Worm (Caenorhabditis elegans) whole organism, L3 larva: ENCODE results near the gene nol-10.
A peak's percentile ranks its signal among the peaks of the same experiment; 100 is the strongest.

Experiments
- R02D3.7 ChIP-seq: fragments of 150-350 bp; optimal IDR thresholded peaks from 2 replicates; lab custom pipeline; 2014; ENCODE audit warnings: missing biosample characterization, missing genetic modification characterization
- ZK546.5 ChIP-seq: sonication (generic microtip); optimal IDR thresholded peaks from 2 replicates; lab custom pipeline; 2017; ENCODE audit warnings: missing biosample characterization, missing genetic modification characterization
- aly-2 ChIP-seq: fragments of 150-350 bp; optimal IDR thresholded peaks from 2 replicates; lab custom pipeline; 2014; ENCODE audit warnings: missing biosample characterization, missing genetic modification characterization
- ama-1 ChIP-seq: fragments of 150-350 bp; optimal IDR thresholded peaks from 2 replicates; lab custom pipeline; 2018
- ceh-28 ChIP-seq: fragments of 150-350 bp; optimal IDR thresholded peaks from 2 replicates; lab custom pipeline; 2014; ENCODE audit warnings: missing biosample characterization, missing genetic modification reagents, missing genetic modification characterization
- ceh-82 ChIP-seq: fragments of 150-350 bp; optimal IDR thresholded peaks from 2 replicates; lab custom pipeline; 2014; ENCODE audit warnings: missing biosample characterization, missing genetic modification characterization
- daf-12 ChIP-seq: fragments of 150-350 bp; optimal IDR thresholded peaks from 2 replicates; lab custom pipeline; 2014; ENCODE audit warnings: missing biosample characterization, missing genetic modification reagents, missing genetic modification characterization
- egl-27 ChIP-seq: sonication (generic microtip); optimal IDR thresholded peaks from 4 replicates; lab custom pipeline; 2017; ENCODE audit warnings: missing biosample characterization, missing genetic modification reagents, missing genetic modification characterization
- elt-2 ChIP-seq: sonication (generic microtip); optimal IDR thresholded peaks from 2 replicates; lab custom pipeline; 2016; ENCODE audit warnings: missing genetic modification reagents, mild to moderate bottlenecking, missing genetic modification characterization, missing compliant biosample characterization
- elt-3 ChIP-seq, 3 experiments: fragments of 150-350 bp in 1 of 3; sonication (generic microtip) in 2 of 3; optimal IDR thresholded peaks; 2 replicates in 2 of 3; 4 replicates in 1 of 3; lab custom pipeline; 2014 to 2017; ENCODE audit warnings: missing biosample characterization in 3 of 3, missing genetic modification characterization in 3 of 3
- eor-1 ChIP-seq, 2 experiments: fragments of 150-350 bp; optimal IDR thresholded peaks; 2 replicates each; lab custom pipeline; 2014 to 2018; ENCODE audit warnings: missing biosample characterization in 2 of 2, missing genetic modification characterization in 2 of 2
- fkh-10 ChIP-seq: sonication (generic microtip); optimal IDR thresholded peaks from 2 replicates; lab custom pipeline; 2017; ENCODE audit warnings: missing biosample characterization, missing genetic modification reagents, missing genetic modification characterization
- fos-1 ChIP-seq: fragments of 150-350 bp; optimal IDR thresholded peaks from 2 replicates; lab custom pipeline; 2014; ENCODE audit warnings: missing biosample characterization, missing genetic modification characterization
- hmg-11 ChIP-seq: sonication (generic microtip); optimal IDR thresholded peaks from 2 replicates; lab custom pipeline; 2016; ENCODE audit warnings: missing genetic modification characterization, missing compliant biosample characterization
- lin-15B ChIP-seq: fragments of 150-350 bp; optimal IDR thresholded peaks from 2 replicates; lab custom pipeline; 2014; ENCODE audit warnings: missing biosample characterization, missing genetic modification characterization
- lsy-12 ChIP-seq: sonication (generic microtip); optimal IDR thresholded peaks from 2 replicates; lab custom pipeline; 2016; ENCODE audit warnings: mild to moderate bottlenecking, missing genetic modification characterization, missing compliant biosample characterization
- mml-1 ChIP-seq: fragments of 150-350 bp; sonication (generic microtip); optimal IDR thresholded peaks from 3 replicates; lab custom pipeline; 2014; ENCODE audit warnings: missing biosample characterization, missing genetic modification characterization
- nfya-1 ChIP-seq: sonication (generic microtip); optimal IDR thresholded peaks from 2 replicates; lab custom pipeline; 2017; ENCODE audit warnings: missing genetic modification characterization, mild to moderate bottlenecking, missing compliant biosample characterization, antibody characterized with exemption, moderate library complexity; ENCODE audit not compliant: insufficient read depth
- nhr-11 ChIP-seq: fragments of 150-350 bp; optimal IDR thresholded peaks from 2 replicates; lab custom pipeline; 2014; ENCODE audit warnings: missing biosample characterization, missing genetic modification characterization
- nhr-12 ChIP-seq: fragments of 150-350 bp; optimal IDR thresholded peaks from 2 replicates; lab custom pipeline; 2014; ENCODE audit warnings: missing biosample characterization, missing genetic modification characterization
- nhr-23 ChIP-seq: fragments of 150-350 bp; optimal IDR thresholded peaks from 2 replicates; lab custom pipeline; 2014; ENCODE audit warnings: missing biosample characterization, missing genetic modification reagents, missing genetic modification characterization
- nhr-25 ChIP-seq: sonication (generic microtip); optimal IDR thresholded peaks from 2 replicates; lab custom pipeline; 2017; ENCODE audit warnings: missing biosample characterization, missing genetic modification characterization
- nhr-28 ChIP-seq: fragments of 150-350 bp; optimal IDR thresholded peaks from 2 replicates; lab custom pipeline; 2014; ENCODE audit warnings: missing biosample characterization, missing genetic modification characterization
- nhr-43 ChIP-seq: sonication (generic microtip); optimal IDR thresholded peaks from 2 replicates; lab custom pipeline; 2016; ENCODE audit warnings: mild to moderate bottlenecking, missing genetic modification characterization, missing compliant biosample characterization; ENCODE audit not compliant: poor library complexity, severe bottlenecking
- pha-4 ChIP-seq: fragments of 150-350 bp; optimal IDR thresholded peaks from 2 replicates; lab custom pipeline; 2014; ENCODE audit warnings: missing biosample characterization, missing genetic modification reagents, missing genetic modification characterization
- pqm-1 ChIP-seq: fragments of 150-350 bp; optimal IDR thresholded peaks from 2 replicates; lab custom pipeline; 2017; ENCODE audit warnings: missing biosample characterization, missing genetic modification characterization, inconsistent platforms
- skn-1 ChIP-seq: fragments of 150-350 bp; optimal IDR thresholded peaks from 2 replicates; lab custom pipeline; 2014; ENCODE audit warnings: missing biosample characterization, missing genetic modification characterization
- snpc-4 ChIP-seq: fragments of 150-350 bp; optimal IDR thresholded peaks from 2 replicates; lab custom pipeline; 2014; ENCODE audit warnings: missing biosample characterization, missing genetic modification characterization
- unc-39 ChIP-seq: sonication (generic microtip); optimal IDR thresholded peaks from 4 replicates; lab custom pipeline; 2017; ENCODE audit warnings: missing biosample characterization, missing genetic modification characterization
- unc-62 ChIP-seq: fragments of 150-350 bp; sonication (generic microtip); optimal IDR thresholded peaks from 4 replicates; lab custom pipeline; 2014; ENCODE audit warnings: missing biosample characterization, missing genetic modification reagents, missing genetic modification characterization
- zag-1 ChIP-seq: fragments of 150-350 bp; optimal IDR thresholded peaks from 2 replicates; lab custom pipeline; 2014; ENCODE audit warnings: missing biosample characterization, missing genetic modification characterization
- ztf-11 ChIP-seq: fragments of 150-350 bp; optimal IDR thresholded peaks from 2 replicates; lab custom pipeline; 2014; ENCODE audit warnings: missing biosample characterization, missing genetic modification characterization

Gene nol-10

DNA sequence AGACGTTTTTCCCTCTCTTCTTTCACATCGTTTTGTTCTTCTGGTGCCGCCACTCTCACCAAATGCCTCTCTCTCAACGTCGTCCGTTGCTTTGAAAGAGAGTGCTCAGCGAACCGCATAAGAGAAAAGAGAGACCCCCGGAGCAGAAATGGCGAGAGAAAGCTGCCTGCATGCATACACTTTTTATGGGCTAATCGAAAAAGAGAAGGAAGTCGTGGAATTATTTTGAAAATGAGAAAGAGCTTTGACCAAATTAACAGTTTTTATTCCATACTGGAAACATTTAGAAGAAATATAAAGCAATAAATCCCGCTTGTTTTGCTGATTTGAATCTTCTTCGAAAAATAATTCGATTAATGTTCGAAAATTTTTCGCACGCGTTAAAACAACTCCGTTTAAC is 40.1 kb downstream of the nol-10 start:
- TF ChIP-seq egl-27 (no peak), nfya-1 (tag; lab: Kevin White, UChicago) (peak; percentile 40)
- TF ChIP-seq, all 47 proteins: peak for 1

DNA sequence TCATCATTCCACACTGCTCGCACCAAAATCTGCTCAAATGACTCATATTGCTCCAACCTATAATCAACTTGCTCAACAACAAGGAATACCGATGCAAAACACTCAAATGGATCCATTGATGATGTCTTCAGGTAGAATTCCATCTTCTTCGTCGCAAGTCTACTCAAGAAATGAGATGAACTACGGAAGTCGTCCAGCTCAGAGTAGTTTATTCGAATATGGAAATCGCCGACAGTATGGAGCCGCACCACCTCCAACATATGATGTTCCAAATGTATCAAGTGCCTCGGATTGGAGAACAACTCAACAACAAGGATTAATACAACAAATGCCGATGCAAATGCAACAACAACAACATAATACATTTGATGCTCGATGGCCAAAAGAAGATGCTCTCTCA is 42.7 kb downstream of the nol-10 start:
- TF ChIP-seq pha-4: no peak
- TF ChIP-seq fos-1: no peak
- no peak for TF ChIP-seq aly-2
- no peak for TF ChIP-seq zag-1 (tag; lab: Kevin White, UChicago)
- TF ChIP-seq unc-62 (GFP tag; lab: Kevin White, UChicago): no peak
- no peak for TF ChIP-seq nhr-43 (tag; lab: Kevin White, UChicago)
- no peak for TF ChIP-seq egl-27
- TF ChIP-seq nhr-12 (tag; lab: Kevin White, UChicago): no peak
- no peak for TF ChIP-seq pqm-1 (tag; lab: Kevin White, UChicago)
- no peak for TF ChIP-seq ceh-28
- TF ChIP-seq lsy-12 (tag; lab: Kevin White, UChicago): no peak
- TF ChIP-seq ztf-11 (tag; lab: Kevin White, UChicago): no peak
- TF ChIP-seq snpc-4 (tag; lab: Kevin White, UChicago): no peak
- TF ChIP-seq hmg-11 (tag; lab: Kevin White, UChicago): no peak
- no peak for TF ChIP-seq elt-2 (tag; lab: Kevin White, UChicago)
- no peak for TF ChIP-seq ama-1
- no peak for TF ChIP-seq R02D3.7 (tag; lab: Kevin White, UChicago)
- no peak for TF ChIP-seq daf-12 (tag; lab: Kevin White, UChicago)
- no peak for TF ChIP-seq nhr-28
- no peak for TF ChIP-seq elt-3 (tag; optimal IDR thresholded peaks at IDR 0.05; lab: Kevin White, UChicago)
- TF ChIP-seq, all 47 proteins: peak for 0

DNA sequence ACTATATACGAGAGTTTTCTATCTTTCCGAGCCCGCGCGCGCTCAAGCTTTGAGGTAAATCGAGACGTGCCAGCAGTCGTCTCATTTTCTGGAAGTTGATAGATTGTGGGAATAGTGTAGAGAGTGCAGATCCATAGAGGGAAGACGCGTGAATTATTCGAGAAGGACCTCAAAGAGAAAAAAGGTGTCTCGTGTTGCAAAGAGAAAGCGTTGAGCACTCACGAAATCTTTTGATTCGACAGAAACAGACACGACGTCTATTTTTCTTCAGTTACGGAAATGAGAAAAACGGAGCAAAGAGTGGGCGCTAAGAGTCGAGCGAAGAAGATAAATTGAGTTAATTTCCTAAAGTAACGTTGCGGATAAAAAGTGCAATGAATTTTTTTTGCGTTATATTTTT is 43.5 kb downstream of the nol-10 start:
- TF ChIP-seq fkh-10 (GFP tag; lab: Kevin White, UChicago) (peak; percentile 63), nfya-1 (tag; lab: Kevin White, UChicago) (peak; percentile 36), aly-2 (peak; percentile 50), skn-1 (tag; lab: Kevin White, UChicago) (no peak)

DNA sequence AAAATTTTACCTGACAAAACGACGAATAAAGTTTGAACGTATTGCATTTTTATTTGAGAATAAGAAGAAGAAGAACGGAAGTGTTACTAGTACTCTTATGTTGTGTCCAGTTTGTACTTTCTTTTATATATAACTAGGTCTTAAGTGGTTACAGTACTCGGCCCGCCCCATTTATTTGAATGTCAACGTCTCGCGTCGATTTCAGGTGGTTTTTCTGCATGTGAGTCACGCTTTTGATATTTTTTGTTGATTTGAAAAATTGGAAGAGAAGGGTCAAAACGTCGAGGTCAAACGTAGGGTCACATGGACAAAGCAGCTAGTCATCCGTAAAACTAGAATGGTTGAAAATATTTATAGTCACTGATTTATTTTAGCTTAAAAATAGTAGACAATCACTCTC is 48.5 kb downstream of the nol-10 start, which contains the start of gene F45E4.5:
Gene F45E4.5 (minus strand): TSS at position 101 of the 400 bp plus-strand sequence.
- no peak for TF ChIP-seq ZK546.5

DNA sequence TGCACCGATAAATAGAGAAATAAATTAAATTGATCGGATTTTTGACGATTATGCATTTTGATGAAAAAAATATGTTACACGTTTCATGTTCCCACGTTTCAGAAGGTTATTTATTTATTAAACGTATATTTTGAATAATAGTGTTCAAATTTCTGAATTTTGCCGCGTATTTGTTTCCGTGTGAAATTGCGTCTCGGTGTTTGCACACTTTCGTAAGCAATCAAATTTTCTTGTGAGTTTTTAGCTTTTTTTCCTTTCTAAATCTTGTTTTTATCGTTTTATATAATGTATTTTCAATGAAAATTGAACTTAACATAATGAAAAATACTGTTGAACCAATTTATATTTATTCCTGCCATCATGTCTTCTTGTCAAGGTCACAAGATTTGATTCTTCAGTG is 52.1 kb downstream of the nol-10 start, which contains the start of gene F45E4.6:
Gene F45E4.6 (minus strand): TSS at position 14 of the 400 bp plus-strand sequence.
- peak; percentile 35 for TF ChIP-seq snpc-4 (tag; lab: Kevin White, UChicago)
- no peak for TF ChIP-seq skn-1 (tag; lab: Kevin White, UChicago)
- TF ChIP-seq lin-15B (tag; lab: Kevin White, UChicago): peak; percentile 20
- no peak for TF ChIP-seq egl-27
- peak; percentile 2 for TF ChIP-seq nhr-23 (tag; lab: Kevin White, UChicago)
- TF ChIP-seq pha-4: peak; percentile 76
- TF ChIP-seq nfya-1 (tag; lab: Kevin White, UChicago): peak; percentile 39

DNA sequence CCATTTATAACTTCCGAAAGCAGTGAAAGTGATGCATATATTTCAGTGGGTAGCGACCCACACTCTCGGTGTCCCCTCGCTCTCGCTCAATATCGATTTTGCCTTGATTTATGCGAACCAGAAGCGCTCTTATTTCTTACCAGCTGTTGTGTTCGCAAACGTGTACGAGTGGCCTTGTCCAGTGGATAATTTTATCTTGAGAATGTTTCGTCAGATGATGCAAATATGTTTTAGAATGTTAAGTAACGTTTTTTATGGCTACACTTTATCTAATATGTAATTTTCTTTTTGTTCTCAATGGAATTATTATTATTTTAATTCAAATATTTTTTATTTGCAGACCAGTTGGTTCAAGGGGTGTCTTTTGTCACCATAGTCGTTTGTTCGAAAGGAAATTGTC is 52.6 kb downstream of the nol-10 start, which contains the start of gene plp-1:
Gene plp-1 (plus strand): TSS at position 341 of the 400 bp plus-strand sequence.
- TF ChIP-seq snpc-4 (tag; lab: Kevin White, UChicago) (no peak), R02D3.7 (tag; lab: Kevin White, UChicago) (no peak), lsy-12 (tag; lab: Kevin White, UChicago) (no peak), nhr-11 (tag; lab: Kevin White, UChicago) (no peak), nhr-25 (tag; lab: Kevin White, UChicago) (no peak), eor-1 (tag; optimal IDR thresholded peaks at IDR 0.05; lab: Kevin White, UChicago) (no peak), zag-1 (tag; lab: Kevin White, UChicago) (no peak), unc-39 (tag; lab: Kevin White, UChicago) (no peak), elt-3 (tag; optimal IDR thresholded peaks at IDR 0.05; lab: Kevin White, UChicago) (no peak), egl-27 (no peak), nhr-12 (tag; lab: Kevin White, UChicago) (no peak), fkh-10 (GFP tag; lab: Kevin White, UChicago) (no peak), skn-1 (tag; lab: Kevin White, UChicago) (no peak), nhr-28 (no peak), hmg-11 (tag; lab: Kevin White, UChicago) (no peak), nhr-43 (tag; lab: Kevin White, UChicago) (no peak), mml-1 (tag; lab: Kevin White, UChicago) (no peak), nhr-23 (tag; lab: Kevin White, UChicago) (no peak), ceh-82 (tag; lab: Kevin White, UChicago) (no peak)
